Worm (Caenorhabditis elegans) whole organism, L1 larva: ENCODE data around the gene C07B5.8.

ENCODE experiments used
- C16A3.4 ChIP-seq: fragments of 150-350 bp; optimal IDR thresholded peaks from 2 replicates; lab custom pipeline; 2014; ENCODE audit warnings: missing biosample characterization, missing genetic modification characterization
- C34B4.2 ChIP-seq: sonication (generic microtip); optimal IDR thresholded peaks from 2 replicates; lab custom pipeline; 2017; ENCODE audit warnings: mild to moderate bottlenecking, missing genetic modification characterization, missing compliant biosample characterization
- Y116A8C.19 ChIP-seq: sonication (generic microtip); optimal IDR thresholded peaks from 2 replicates; lab custom pipeline; 2016; ENCODE audit warnings: missing compliant biosample characterization, missing genetic modification characterization, borderline replicate concordance
- aha-1 ChIP-seq: fragments of 150-350 bp; optimal IDR thresholded peaks from 2 replicates; lab custom pipeline; 2014; ENCODE audit warnings: missing biosample characterization, missing genetic modification characterization
- alr-1 ChIP-seq: fragments of 200-800 bp; sonication (Bioruptor generic); optimal IDR thresholded peaks from 2 replicates; lab custom pipeline; 2018; ENCODE audit warnings: borderline replicate concordance, mild to moderate bottlenecking, missing genetic modification characterization, missing compliant biosample characterization
- ama-1 ChIP-seq: fragments of 150-350 bp; optimal IDR thresholded peaks from 2 replicates; lab custom pipeline; 2014
- blmp-1 ChIP-seq: fragments of 150-350 bp; optimal IDR thresholded peaks from 2 replicates; lab custom pipeline; 2014; ENCODE audit warnings: missing biosample characterization, missing genetic modification characterization
- ceh-82 ChIP-seq, 3 experiments: fragments of 150-350 bp in 1 of 3; sonication (generic microtip) in 2 of 3; optimal IDR thresholded peaks; 2 replicates each; lab custom pipeline; 2014 to 2017; ENCODE audit warnings: missing biosample characterization in 3 of 3, missing genetic modification characterization in 3 of 3
- ceh-90 ChIP-seq: sonication (generic microtip); optimal IDR thresholded peaks from 2 replicates; lab custom pipeline; 2016; ENCODE audit warnings: missing genetic modification characterization, missing compliant biosample characterization
- ces-1 ChIP-seq: fragments of 150-350 bp; optimal IDR thresholded peaks from 2 replicates; lab custom pipeline; 2014; ENCODE audit warnings: missing biosample characterization, missing genetic modification reagents, missing genetic modification characterization
- dpl-1 ChIP-seq, 3 experiments: fragments of 150-350 bp in 2 of 3; sonication (generic microtip) in 1 of 3; optimal IDR thresholded peaks; 2 replicates each; lab custom pipeline; 2014 to 2017; ENCODE audit warnings: missing biosample characterization in 3 of 3, missing genetic modification characterization in 3 of 3, missing genetic modification reagents in 3 of 3
- efl-1 ChIP-seq, 4 experiments: fragments of 150-350 bp; optimal IDR thresholded peaks in 3 of 4; peaks in 1 of 4; 1 replicate in 1 of 4; 2 replicates in 3 of 4; lab custom pipeline; 2014; ENCODE audit warnings: missing biosample characterization in 2 of 4, missing genetic modification characterization in 2 of 4, missing genetic modification reagents in 2 of 4
- efl-3 ChIP-seq: fragments of 200-800 bp; sonication (Bioruptor generic); optimal IDR thresholded peaks from 2 replicates; lab custom pipeline; 2018; ENCODE audit warnings: mild to moderate bottlenecking, missing genetic modification characterization, missing compliant biosample characterization
- egl-13 ChIP-seq: sonication (generic microtip); optimal IDR thresholded peaks from 2 replicates; lab custom pipeline; 2016; ENCODE audit warnings: missing genotype, missing genetic modification reagents, missing genetic modification characterization, missing compliant biosample characterization
- egl-27 ChIP-seq, 2 experiments: fragments of 150-350 bp in 1 of 2; sonication (generic microtip); optimal IDR thresholded peaks; 3 replicates each; lab custom pipeline; 2017 to 2018; ENCODE audit warnings: missing biosample characterization in 2 of 2, missing genetic modification characterization in 2 of 2, missing genetic modification reagents in 2 of 2
- elt-3 ChIP-seq, 6 experiments: fragments of 150-350 bp in 1 of 6; sonication (generic microtip); optimal IDR thresholded peaks; 2 replicates each; lab custom pipeline; 2017 to 2018; ENCODE audit warnings: missing biosample characterization in 6 of 6, missing genetic modification characterization in 6 of 6, inconsistent platforms in 1 of 6
- fkh-10 ChIP-seq: sonication (generic microtip); optimal IDR thresholded peaks from 2 replicates; lab custom pipeline; 2017; ENCODE audit warnings: missing biosample characterization, missing genetic modification reagents, missing genetic modification characterization
- fkh-4 ChIP-seq: sonication (generic microtip); optimal IDR thresholded peaks from 2 replicates; lab custom pipeline; 2016; ENCODE audit warnings: missing compliant biosample characterization, missing genetic modification characterization, borderline replicate concordance
- fos-1 ChIP-seq: fragments of 150-350 bp; optimal IDR thresholded peaks from 2 replicates; lab custom pipeline; 2014; ENCODE audit warnings: missing biosample characterization, missing genetic modification characterization
- grh-1 ChIP-seq: fragments of 200-800 bp; sonication (Bioruptor generic); IDR thresholded peaks from 2 replicates; pipeline ENCODE4 v1.3.6; 2022; ENCODE audit warnings: missing genetic modification reagents, missing genetic modification characterization, missing compliant biosample characterization
- hlh-4 ChIP-seq: sonication (generic microtip); optimal IDR thresholded peaks from 2 replicates; lab custom pipeline; 2016; ENCODE audit warnings: mild to moderate bottlenecking, missing genetic modification characterization, missing compliant biosample characterization
- lin-14 ChIP-seq: fragments of 200-800 bp; sonication (Bioruptor generic); optimal IDR thresholded peaks from 2 replicates; lab custom pipeline; 2018; ENCODE audit warnings: mild to moderate bottlenecking, missing genetic modification characterization, moderate library complexity, missing compliant biosample characterization
- lin-15B ChIP-seq: fragments of 150-350 bp; sonication (generic microtip); optimal IDR thresholded peaks from 3 replicates; lab custom pipeline; 2014; ENCODE audit warnings: missing biosample characterization, missing genetic modification characterization
- lin-35 ChIP-seq, 2 experiments: fragments of 150-350 bp; optimal IDR thresholded peaks; 2 replicates each; lab custom pipeline; 2014; ENCODE audit warnings: missing biosample characterization in 2 of 2, missing genetic modification characterization in 2 of 2, missing genetic modification reagents in 2 of 2
- lir-3 ChIP-seq: sonication (generic microtip); optimal IDR thresholded peaks from 2 replicates; lab custom pipeline; 2016; ENCODE audit warnings: mild to moderate bottlenecking, missing genetic modification characterization, moderate library complexity, missing compliant biosample characterization; ENCODE audit not compliant: poor library complexity
- lsy-2 ChIP-seq, 2 experiments: fragments of 150-350 bp; optimal IDR thresholded peaks; 2 replicates each; lab custom pipeline; 2014; ENCODE audit warnings: missing biosample characterization in 2 of 2, missing genetic modification characterization in 2 of 2
- mab-9 ChIP-seq: fragments of 200-800 bp; sonication (Bioruptor generic); IDR thresholded peaks from 2 replicates; pipeline ENCODE4 v1.3.6; 2022; ENCODE audit warnings: missing genetic modification reagents, missing genetic modification characterization, missing compliant biosample characterization
- mef-2 ChIP-seq: fragments of 150-350 bp; optimal IDR thresholded peaks from 2 replicates; lab custom pipeline; 2014; ENCODE audit warnings: missing biosample characterization, missing genetic modification characterization
- mep-1 ChIP-seq: fragments of 150-350 bp; optimal IDR thresholded peaks from 2 replicates; lab custom pipeline; 2014; ENCODE audit warnings: missing biosample characterization, missing genetic modification characterization
- nhr-19 ChIP-seq: fragments of 200-800 bp; sonication (Bioruptor generic); conservative IDR thresholded peaks from 2 replicates; pipeline ENCODE4 v1.3.6; 2022; ENCODE audit warnings: missing genetic modification characterization, missing compliant biosample characterization
- nhr-20 ChIP-seq: sonication (generic microtip); optimal IDR thresholded peaks from 2 replicates; lab custom pipeline; 2016; ENCODE audit warnings: mild to moderate bottlenecking, missing genetic modification characterization, missing compliant biosample characterization
- nhr-237 ChIP-seq: fragments of 150-350 bp; optimal IDR thresholded peaks from 2 replicates; lab custom pipeline; 2014; ENCODE audit warnings: missing biosample characterization, missing genetic modification characterization
- nhr-28 ChIP-seq: fragments of 150-350 bp; optimal IDR thresholded peaks from 2 replicates; lab custom pipeline; 2014; ENCODE audit warnings: missing biosample characterization, missing genetic modification characterization
- nhr-47 ChIP-seq: sonication (generic microtip); optimal IDR thresholded peaks from 2 replicates; lab custom pipeline; 2016; ENCODE audit warnings: mild to moderate bottlenecking, missing genetic modification characterization, moderate library complexity, missing compliant biosample characterization
- nhr-71 ChIP-seq: sonication (generic microtip); optimal IDR thresholded peaks from 2 replicates; lab custom pipeline; 2016; ENCODE audit warnings: mild to moderate bottlenecking, missing genetic modification characterization, moderate library complexity, missing compliant biosample characterization
- nhr-77 ChIP-seq: fragments of 150-350 bp; optimal IDR thresholded peaks from 2 replicates; lab custom pipeline; 2014; ENCODE audit warnings: missing biosample characterization, missing genetic modification characterization
- nhr-84 ChIP-seq: sonication (generic microtip); optimal IDR thresholded peaks from 2 replicates; lab custom pipeline; 2017; ENCODE audit warnings: missing biosample characterization, missing genetic modification characterization
- nhr-85 ChIP-seq: sonication (generic microtip); peaks from one replicate; lab custom pipeline; 2016; ENCODE audit warnings: missing genetic modification characterization, inconsistent platforms, missing compliant biosample characterization
- nhr-90 ChIP-seq: sonication (generic microtip); optimal IDR thresholded peaks from 2 replicates; lab custom pipeline; 2016; ENCODE audit warnings: mild to moderate bottlenecking, missing genetic modification characterization, missing compliant biosample characterization; ENCODE audit not compliant: poor library complexity
- pag-3 ChIP-seq: sonication (generic microtip); optimal IDR thresholded peaks from 2 replicates; lab custom pipeline; 2017; ENCODE audit warnings: missing genetic modification characterization, mild to moderate bottlenecking, missing compliant biosample characterization, antibody characterized with exemption, borderline replicate concordance; ENCODE audit not compliant: insufficient read depth
- pax-3 ChIP-seq: fragments of 200-800 bp; sonication (Bioruptor generic); optimal IDR thresholded peaks from 2 replicates; lab custom pipeline; 2018; ENCODE audit warnings: mild to moderate bottlenecking, missing genetic modification characterization, moderate library complexity, missing compliant biosample characterization
- rnt-1 ChIP-seq: sonication (generic microtip); optimal IDR thresholded peaks from 2 replicates; lab custom pipeline; 2016; ENCODE audit warnings: mild to moderate bottlenecking, missing genetic modification characterization, moderate library complexity, missing compliant biosample characterization
- snpc-4 ChIP-seq: fragments of 150-350 bp; optimal IDR thresholded peaks from 2 replicates; lab custom pipeline; 2014; ENCODE audit warnings: missing biosample characterization, missing genetic modification characterization
- snu-23 ChIP-seq: sonication (generic microtip); optimal IDR thresholded peaks from 2 replicates; lab custom pipeline; 2016; ENCODE audit warnings: missing genetic modification characterization, missing compliant biosample characterization
- sox-4 ChIP-seq: sonication (generic microtip); optimal IDR thresholded peaks from 2 replicates; lab custom pipeline; 2016; ENCODE audit warnings: missing genetic modification characterization, missing compliant biosample characterization
- swsn-7 ChIP-seq: sonication (generic microtip); optimal IDR thresholded peaks from 2 replicates; lab custom pipeline; 2016; ENCODE audit warnings: missing genetic modification characterization, missing compliant biosample characterization
- tbx-2 ChIP-seq: sonication (generic microtip); optimal IDR thresholded peaks from 2 replicates; lab custom pipeline; 2016; ENCODE audit warnings: missing genetic modification characterization, missing compliant biosample characterization
- tlp-1 ChIP-seq: fragments of 150-350 bp; optimal IDR thresholded peaks from 2 replicates; lab custom pipeline; 2014; ENCODE audit warnings: missing biosample characterization, missing genetic modification characterization
- unc-130 ChIP-seq: fragments of 150-350 bp; optimal IDR thresholded peaks from 2 replicates; lab custom pipeline; 2017; ENCODE audit warnings: missing biosample characterization, missing genetic modification characterization, inconsistent platforms
- unc-30 ChIP-seq: sonication (generic microtip); optimal IDR thresholded peaks from 2 replicates; lab custom pipeline; 2017; ENCODE audit warnings: missing biosample characterization, missing genetic modification characterization
- unc-86 ChIP-seq: sonication (generic microtip); optimal IDR thresholded peaks from 2 replicates; lab custom pipeline; 2016; ENCODE audit warnings: missing genetic modification characterization, missing compliant biosample characterization
- xbp-1 ChIP-seq: sonication (generic microtip); optimal IDR thresholded peaks from 2 replicates; lab custom pipeline; 2016; ENCODE audit warnings: missing genetic modification characterization, missing compliant biosample characterization

C07B5.8 gene

DNA sequence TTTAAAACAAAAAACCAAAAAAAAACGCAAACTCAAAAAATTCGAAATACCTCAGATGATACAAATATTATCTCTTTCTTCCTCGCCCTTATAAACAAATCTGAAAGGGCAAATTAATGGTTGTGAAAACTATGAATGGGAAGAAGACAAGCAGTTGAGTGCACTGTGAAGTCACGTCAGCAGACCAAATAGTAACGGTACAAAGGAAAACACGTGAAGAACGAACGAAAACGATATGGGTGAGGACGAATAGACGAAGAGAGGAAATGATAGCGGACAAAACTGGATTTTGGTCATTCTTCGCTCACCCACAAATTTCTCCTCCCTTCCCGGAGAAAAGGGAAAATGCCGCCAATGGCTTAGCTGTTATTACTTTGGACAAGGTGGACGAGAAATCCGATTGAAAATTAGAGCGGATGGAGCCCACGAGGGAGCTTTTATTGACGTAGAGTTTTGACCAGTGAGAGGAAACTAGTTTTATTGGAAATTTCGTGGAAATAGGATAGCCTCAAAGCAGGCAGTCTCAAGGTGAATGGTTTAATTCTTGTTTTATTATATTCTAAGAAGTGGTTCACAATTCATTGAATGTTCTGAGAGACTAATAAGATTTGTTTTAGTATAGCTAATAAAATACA lies 1.1 kb upstream of the C07B5.8 start (continued):
- TF ChIP-seq hlh-4 (no peak), swsn-7 (no peak), unc-86 (tag; lab: Kevin White, UChicago) (no peak), grh-1 (GFP tag; lab: Robert Waterston, UW) (peak; percentile 39), ces-1 (no peak), fos-1 (tag; lab: Kevin White, UChicago) (no peak), fkh-4 (peak; percentile 2), lin-14 (GFP tag; lab: Kevin White, UChicago) (peak; percentile 49), lin-15B (tag; lab: Kevin White, UChicago) (no peak), xbp-1 (tag; lab: Kevin White, UChicago) (no peak), pag-3 (tag; lab: Kevin White, UChicago) (no peak), lin-35 (GFP tag; optimal IDR thresholded peaks at IDR 0.05; lab: Kevin White, UChicago) (peak in 1 of 2 experiments; percentile 38), efl-3 (no peak), egl-13 (no peak), unc-130 (tag; lab: Kevin White, UChicago) (no peak), nhr-90 (tag; lab: Kevin White, UChicago) (peak; percentile 17), snpc-4 (tag; lab: Kevin White, UChicago) (no peak), dpl-1 (GFP tag; optimal IDR thresholded peaks at IDR 0.05; lab: Kevin White, UChicago) (no peak), C16A3.4 (no peak), Y116A8C.19 (no peak), ceh-90 (tag; lab: Kevin White, UChicago) (no peak), lsy-2 (tag; optimal IDR thresholded peaks at IDR 0.05; lab: Kevin White, UChicago) (peak in 1 of 2 experiments; percentile 1), tbx-2 (tag; lab: Kevin White, UChicago) (peak; percentile 36), nhr-237 (tag; lab: Kevin White, UChicago) (no peak), ama-1 (lab: Kevin White, UChicago) (no peak), rnt-1 (tag; lab: Kevin White, UChicago) (peak; percentile 1), blmp-1 (tag; lab: Kevin White, UChicago) (peak; percentile 96), lir-3 (tag; lab: Kevin White, UChicago) (no peak), nhr-85 (peak; percentile 90), sox-4 (no peak), efl-1 (optimal IDR thresholded peaks at IDR 0.05; lab: Kevin White, UChicago) (no peak), efl-1 (GFP tag; optimal IDR thresholded peaks at IDR 0.05 in 1 of 2; lab: Kevin White, UChicago) (no peak), aha-1 (tag; lab: Kevin White, UChicago) (no peak), nhr-47 (tag; lab: Kevin White, UChicago) (peak; percentile 37), nhr-19 (GFP tag; lab: Robert Waterston, UW) (0 out of 2 replicates have a peak, but pooled peaks have one; percentile 17), egl-27 (tag; optimal IDR thresholded peaks at IDR 0.05; lab: Kevin White, UChicago) (no peak), snu-23 (GFP tag; lab: Kevin White, UChicago) (peak; percentile 60), unc-30 (tag; lab: Kevin White, UChicago) (no peak), nhr-77 (no peak), fkh-10 (no peak), nhr-20 (tag; lab: Kevin White, UChicago) (peak; percentile 69), pax-3 (tag; lab: Kevin White, UChicago) (no peak), elt-3 (tag; optimal IDR thresholded peaks at IDR 0.05; lab: Kevin White, UChicago) (peak in 5 of 6 experiments; percentile 26 to 91 (median 35)), C34B4.2 (tag; lab: Kevin White, UChicago) (no peak), alr-1 (tag; lab: Kevin White, UChicago) (no peak), mab-9 (GFP tag; lab: Robert Waterston, UW) (no peak), tlp-1 (tag; lab: Kevin White, UChicago) (no peak), nhr-71 (tag; lab: Kevin White, UChicago) (peak; percentile 41), ceh-82 (tag; optimal IDR thresholded peaks at IDR 0.05; lab: Kevin White, UChicago) (no peak), nhr-84 (tag; lab: Kevin White, UChicago) (no peak), mep-1 (peak; percentile 31), mef-2 (tag; lab: Kevin White, UChicago) (no peak), nhr-28 (tag; lab: Kevin White, UChicago) (no peak)
